Worm (Caenorhabditis elegans): Measurements from ENCODE around the gene W02F12.4.

The W02F12.4 gene

ce11 chrV:6684541-6684940 is 22.2 kb downstream of the W02F12.4 start:
- TF ChIP-seq efl-1 (optimal IDR thresholded peaks at IDR 0.05) (no peak), efl-1 (GFP tag; optimal IDR thresholded peaks at IDR 0.05 in 1 of 2) (peak in 1 of 2 experiments; percentile 62), nhr-237 (tag; optimal IDR thresholded peaks at IDR 0.05) (no peak), tlp-1 (tag; optimal IDR thresholded peaks at IDR 0.05) (no peak), nhr-19 (GFP tag; conservative IDR thresholded peaks at IDR 0.05) (no peak), nhr-11 (tag; optimal IDR thresholded peaks at IDR 0.05) (no peak), ceh-88 (GFP tag; IDR thresholded peaks at IDR 0.05) (no peak), hlh-17 (GFP tag; optimal IDR thresholded peaks at IDR 0.05; ENCODE audit: borderline replicate concordance) (no peak), ets-5 (GFP tag; IDR thresholded peaks at IDR 0.05) (no peak)

- no peak for TF ChIP-seq ztf-11 (tag; optimal IDR thresholded peaks at IDR 0.05)
- no peak for TF ChIP-seq dpl-1 (GFP tag; optimal IDR thresholded peaks at IDR 0.05)
- no peak for TF ChIP-seq nhr-28 (tag; optimal IDR thresholded peaks at IDR 0.05)
- no peak for TF ChIP-seq ets-5 (GFP tag; IDR thresholded peaks at IDR 0.05)
- TF ChIP-seq hlh-17 (GFP tag; optimal IDR thresholded peaks at IDR 0.05; ENCODE audit: borderline replicate concordance), result no peak
- no peak for TF ChIP-seq ceh-8 (GFP tag; optimal IDR thresholded peaks at IDR 0.05)
- TF ChIP-seq Y116A8C.19 (tag; optimal IDR thresholded peaks at IDR 0.05; ENCODE audit: borderline replicate concordance), result no peak
- no peak for TF ChIP-seq nhr-85 (tag)
- TF ChIP-seq aly-2 (tag; optimal IDR thresholded peaks at IDR 0.05), result no peak
- no peak for TF ChIP-seq tlp-1 (tag; optimal IDR thresholded peaks at IDR 0.05)
- TF ChIP-seq skn-1 (tag; optimal IDR thresholded peaks at IDR 0.05), result no peak
- TF ChIP-seq xbp-1 (tag; optimal IDR thresholded peaks at IDR 0.05), result no peak
These were observed 23.0 kb downstream of the W02F12.4 start for ce11 chrV:6683740-6684139.

ce11 chrV:6683282-6683681 is 23.5 kb downstream of the W02F12.4 start:
- TF ChIP-seq egl-27 (tag; optimal IDR thresholded peaks at IDR 0.05), result no peak
- TF ChIP-seq unc-86 (tag; optimal IDR thresholded peaks at IDR 0.05), result peak; percentile 29
- no peak for TF ChIP-seq lir-3 (tag; optimal IDR thresholded peaks at IDR 0.05; ENCODE audit: poor library complexity)
- TF ChIP-seq tbx-2 (tag; optimal IDR thresholded peaks at IDR 0.05), result peak; percentile 51
- TF ChIP-seq hpl-2 (GFP tag; optimal IDR thresholded peaks at IDR 0.05), result no peak
- no peak for TF ChIP-seq mef-2 (tag; optimal IDR thresholded peaks at IDR 0.05)
- TF ChIP-seq ztf-11 (tag; optimal IDR thresholded peaks at IDR 0.05), result peak in 1 of 2 experiments; percentile 84

- TF ChIP-seq unc-62 (GFP tag; optimal IDR thresholded peaks at IDR 0.05), result no peak
These were observed 25.2 kb downstream of the W02F12.4 start, which contains the start of gene egl-46 for ce11 chrV:6681501-6681900. TSS of gene egl-46 (minus strand) at chrV:6681573.

- peak; percentile 4 for TF ChIP-seq nhr-77 (tag; optimal IDR thresholded peaks at IDR 0.05)
- TF ChIP-seq blmp-1 (tag; optimal IDR thresholded peaks at IDR 0.05), result peak; percentile 1
- TF ChIP-seq lin-14 (GFP tag; optimal IDR thresholded peaks at IDR 0.05), result peak; percentile 65
- TF ChIP-seq nhr-20 (tag; optimal IDR thresholded peaks at IDR 0.05), result peak; percentile 63
- TF ChIP-seq isw-1 (GFP tag; IDR thresholded peaks at IDR 0.05), result no peak
These were observed 30.4 kb downstream of the W02F12.4 start, which contains the start of gene cest-34 for ce11 chrV:6676158-6676849. TSS of gene cest-34 (plus strand) at chrV:6676799.

ce11 chrV:6673967-6674366 is 32.8 kb downstream of the W02F12.4 start, which contains the start of gene cest-31:
TSS of gene cest-31 (plus strand) at chrV:6674267.
- TF ChIP-seq efl-1 (optimal IDR thresholded peaks at IDR 0.05) (no peak), efl-1 (GFP tag; optimal IDR thresholded peaks at IDR 0.05 in 1 of 2) (peak in 1 of 2 experiments; percentile 47), lin-13 (GFP tag; optimal IDR thresholded peaks at IDR 0.05) (no peak), egl-27 (tag; optimal IDR thresholded peaks at IDR 0.05) (no peak)

Data from whole organism, L1 larva.